Worm (Caenorhabditis elegans) whole organism, late embryonic: Measurements from ENCODE around the gene T24D5.2.
"Not testable (repeated sequence)": the region's sequence is repeated elsewhere in the genome, so short reads cannot be mapped to it uniquely, and the experiment has no call there.

Source experiments
- F13H6.1 ChIP-seq: sonication (generic microtip); optimal IDR thresholded peaks from 2 replicates; lab custom pipeline; 2016; ENCODE audit warnings: missing genetic modification characterization, missing compliant biosample characterization
- K09A11.1 ChIP-seq: sonication (generic microtip); optimal IDR thresholded peaks from 2 replicates; lab custom pipeline; 2017; ENCODE audit warnings: antibody characterized with exemption, mild to moderate bottlenecking, missing genetic modification characterization, missing compliant biosample characterization; ENCODE audit not compliant: insufficient read depth
- T23F11.4 ChIP-seq: fragments of 200-800 bp; sonication (Bioruptor generic); optimal IDR thresholded peaks from 2 replicates; lab custom pipeline; 2018; ENCODE audit warnings: mild to moderate bottlenecking, missing genetic modification characterization, missing compliant biosample characterization
- ceh-14 ChIP-seq: sonication (generic microtip); optimal IDR thresholded peaks from 2 replicates; lab custom pipeline; 2016; ENCODE audit warnings: missing genotype, missing genetic modification characterization, missing compliant biosample characterization
- ceh-2 ChIP-seq: sonication (generic microtip); optimal IDR thresholded peaks from 2 replicates; lab custom pipeline; 2016; ENCODE audit warnings: missing genotype, missing genetic modification characterization, missing compliant biosample characterization
- ceh-30 ChIP-seq: fragments of 150-350 bp; optimal IDR thresholded peaks from 2 replicates; lab custom pipeline; 2014; ENCODE audit warnings: missing biosample characterization, missing genetic modification characterization
- ceh-45 ChIP-seq: fragments of 200-800 bp; sonication (Bioruptor generic); IDR thresholded peaks from 2 replicates; pipeline ENCODE4 v1.3.6; 2022; ENCODE audit warnings: missing genetic modification reagents, missing genetic modification characterization, missing compliant biosample characterization
- ceh-6 ChIP-seq: fragments of 200-800 bp; sonication (Bioruptor generic); optimal IDR thresholded peaks from 2 replicates; lab custom pipeline; 2018; ENCODE audit warnings: mild to moderate bottlenecking, missing genetic modification characterization, missing compliant biosample characterization
- dve-1 ChIP-seq: sonication (generic microtip); optimal IDR thresholded peaks from 2 replicates; lab custom pipeline; 2017; ENCODE audit warnings: antibody characterized with exemption, mild to moderate bottlenecking, missing genetic modification characterization, missing compliant biosample characterization
- elt-2 ChIP-seq: sonication (generic microtip); optimal IDR thresholded peaks from 2 replicates; lab custom pipeline; 2016; ENCODE audit warnings: missing genetic modification reagents, missing genetic modification characterization, missing compliant biosample characterization
- ets-4 ChIP-seq: sonication (generic microtip); optimal IDR thresholded peaks from 2 replicates; lab custom pipeline; 2016; ENCODE audit warnings: missing genetic modification characterization, missing compliant biosample characterization
- eyg-1 ChIP-seq: sonication (generic microtip); optimal IDR thresholded peaks from 2 replicates; lab custom pipeline; 2016; ENCODE audit warnings: missing genotype, missing genetic modification characterization, missing compliant biosample characterization
- fkh-6 ChIP-seq: sonication (generic microtip); optimal IDR thresholded peaks from 2 replicates; lab custom pipeline; 2016; ENCODE audit warnings: missing genetic modification characterization, missing compliant biosample characterization
- hlh-15 ChIP-seq: sonication (generic microtip); optimal IDR thresholded peaks from 2 replicates; lab custom pipeline; 2016; ENCODE audit warnings: missing genetic modification characterization, missing compliant biosample characterization
- hlh-30 ChIP-seq: sonication (generic microtip); optimal IDR thresholded peaks from 2 replicates; lab custom pipeline; 2017; ENCODE audit warnings: antibody characterized with exemption, missing genetic modification characterization, missing compliant biosample characterization; ENCODE audit not compliant: insufficient read depth
- hlh-8 ChIP-seq: sonication (generic microtip); optimal IDR thresholded peaks from 2 replicates; lab custom pipeline; 2016; ENCODE audit warnings: missing genotype, missing genetic modification characterization, missing compliant biosample characterization
- npax-4 ChIP-seq: sonication (generic microtip); optimal IDR thresholded peaks from 2 replicates; lab custom pipeline; 2016; ENCODE audit warnings: missing genetic modification characterization, missing compliant biosample characterization
- pha-4 ChIP-seq: fragments of 150-350 bp; optimal IDR thresholded peaks from 2 replicates; lab custom pipeline; 2018; ENCODE audit warnings: missing biosample characterization, missing genetic modification reagents, missing genetic modification characterization
- ref-2 ChIP-seq: sonication (generic microtip); optimal IDR thresholded peaks from 2 replicates; lab custom pipeline; 2016; ENCODE audit warnings: missing genetic modification characterization, missing compliant biosample characterization
- rnt-1 ChIP-seq: sonication (generic microtip); optimal IDR thresholded peaks from 2 replicates; lab custom pipeline; 2016; ENCODE audit warnings: missing genetic modification characterization, missing compliant biosample characterization
- sdc-2 ChIP-seq: sonication (generic microtip); optimal IDR thresholded peaks from 2 replicates; lab custom pipeline; 2016; ENCODE audit warnings: missing genotype, missing genetic modification characterization, missing compliant biosample characterization
- sox-2 ChIP-seq: fragments of 200-800 bp; sonication (Bioruptor generic); IDR thresholded peaks from 2 replicates; pipeline ENCODE4 v1.3.6; 2022; ENCODE audit warnings: missing genetic modification reagents, missing genetic modification characterization, missing compliant biosample characterization
- sox-4 ChIP-seq: sonication (generic microtip); optimal IDR thresholded peaks from 2 replicates; lab custom pipeline; 2017; ENCODE audit warnings: mild to moderate bottlenecking, missing genetic modification characterization, inconsistent platforms, missing compliant biosample characterization
- syd-9 ChIP-seq: sonication (generic microtip); optimal IDR thresholded peaks from 2 replicates; lab custom pipeline; 2016; ENCODE audit warnings: mild to moderate bottlenecking, missing genetic modification characterization, moderate library complexity, missing compliant biosample characterization
- ztf-16 ChIP-seq: sonication (generic microtip); optimal IDR thresholded peaks from 2 replicates; lab custom pipeline; 2017; ENCODE audit warnings: missing genetic modification characterization, missing compliant biosample characterization

T24D5.2 gene

ce11 chrX:12619165-12619564 is 32.9 kb upstream of the T24D5.2 start, which contains the start of gene R09A8.2:
Gene R09A8.2, plus strand, starts transcription at chrX:12619465.
- TF ChIP-seq npax-4 (no peak), pha-4 (tag; lab: Kevin White, UChicago) (no peak), K09A11.1 (no peak), ceh-30 (no peak), ref-2 (tag; lab: Kevin White, UChicago) (no peak), rnt-1 (tag; lab: Kevin White, UChicago) (no peak), eyg-1 (tag; lab: Kevin White, UChicago) (no peak), ceh-6 (no peak), hlh-8 (tag; lab: Kevin White, UChicago) (no peak), hlh-15 (tag; lab: Kevin White, UChicago) (no peak)

- no peak for TF ChIP-seq syd-9
Measured at ce11 chrX:12618447-12618846, 32.2 kb upstream of the T24D5.2 start.

ce11 chrX:12613451-12613850 is 27.2 kb upstream of the T24D5.2 start, which contains the start of gene R09A8.1:
Gene R09A8.1, plus strand, starts transcription at chrX:12613751.
- not testable (repeated sequence) for TF ChIP-seq K09A11.1, sox-2, ceh-6

- TF ChIP-seq sox-4 (no peak), ref-2 (tag; lab: Kevin White, UChicago) (no peak), F13H6.1 (tag; lab: Kevin White, UChicago) (no peak), ceh-14 (tag; lab: Kevin White, UChicago) (no peak)
Measured at ce11 chrX:12603322-12603984, 17.2 kb upstream of the T24D5.2 start, which contains the start of the genes T24D5.6 and R09A8.9. Gene T24D5.6, plus strand, starts transcription at chrX:12603622. Gene R09A8.9, plus strand, starts transcription at chrX:12603934.

- TF ChIP-seq ceh-45 (GFP tag; lab: Robert Waterston, UW): no peak
Measured at ce11 chrX:12602611-12603010, 16.4 kb upstream of the T24D5.2 start.

- no peak for TF ChIP-seq sdc-2 (tag; lab: Kevin White, UChicago)
Measured at ce11 chrX:12596868-12597267, 10.6 kb upstream of the T24D5.2 start, which contains the start of gene T24D5.4. Gene T24D5.4, plus strand, starts transcription at chrX:12597168.

- peak; percentile 11 for TF ChIP-seq elt-2
- no peak for TF ChIP-seq ceh-2 (tag; lab: Kevin White, UChicago)
Measured at ce11 chrX:12595954-12596353, 9.7 kb upstream of the T24D5.2 start.

ce11 chrX:12595217-12595616 is 9.0 kb upstream of the T24D5.2 start:
- TF ChIP-seq dve-1 (tag; lab: Kevin White, UChicago) (no peak), ztf-16 (no peak), K09A11.1 (no peak), fkh-6 (tag; lab: Kevin White, UChicago) (no peak), hlh-15 (tag; lab: Kevin White, UChicago) (no peak), F13H6.1 (tag; lab: Kevin White, UChicago) (no peak)

ce11 chrX:12589503-12589902 is 3.3 kb upstream of the T24D5.2 start:
- TF ChIP-seq ceh-45 (GFP tag; lab: Robert Waterston, UW): no peak
- TF ChIP-seq T23F11.4 (GFP tag; lab: Kevin White, UChicago): no peak
- TF ChIP-seq sox-4: no peak
- TF ChIP-seq fkh-6 (tag; lab: Kevin White, UChicago): no peak
- no peak for TF ChIP-seq hlh-30 (tag; lab: Kevin White, UChicago)
- TF ChIP-seq ceh-2 (tag; lab: Kevin White, UChicago): no peak
- TF ChIP-seq ets-4 (tag; lab: Kevin White, UChicago): no peak
